Worm (Caenorhabditis elegans) whole organism, midembryonic: ENCODE data around the gene lgc-49.

Experiments
- T22C8.4 ChIP-seq: fragments of 200-800 bp; sonication (Bioruptor generic); IDR thresholded peaks from 2 replicates; pipeline ENCODE4 v1.3.6; 2022; ENCODE audit warnings: missing genetic modification characterization, missing compliant biosample characterization
- flt-1 ChIP-seq: fragments of 200-800 bp; sonication (Bioruptor generic); IDR thresholded peaks from 2 replicates; pipeline ENCODE4 v1.3.6; 2022; ENCODE audit warnings: missing genetic modification characterization, missing compliant biosample characterization
- med-1 ChIP-seq: sonication (generic microtip); optimal IDR thresholded peaks from 2 replicates; lab custom pipeline; 2017; ENCODE audit warnings: missing genetic modification characterization, mild to moderate bottlenecking, missing compliant biosample characterization, antibody characterized with exemption, missing genetic modification reagents; ENCODE audit not compliant: insufficient read depth
- ztf-23 ChIP-seq: fragments of 200-800 bp; sonication (Bioruptor generic); IDR thresholded peaks from 2 replicates; pipeline ENCODE4 v1.3.6; 2022; ENCODE audit warnings: missing genetic modification reagents, missing genetic modification characterization, missing compliant biosample characterization
- ztf-29 ChIP-seq: fragments of 200-800 bp; sonication (Bioruptor generic); IDR thresholded peaks from 2 replicates; pipeline ENCODE4 v1.3.6; 2022; ENCODE audit warnings: missing genetic modification reagents, missing genetic modification characterization, missing compliant biosample characterization

ce11 chrV:11231177-11231576, 40.1 kb downstream of the lgc-49 start:
- no peak for TF ChIP-seq ztf-29 (GFP tag; lab: Robert Waterston, UW)
- no peak for TF ChIP-seq flt-1 (GFP tag; lab: Robert Waterston, UW)
- no peak for TF ChIP-seq med-1 (GFP tag; lab: Kevin White, UChicago)
- TF ChIP-seq T22C8.4 (GFP tag; lab: Robert Waterston, UW), result no peak
- TF ChIP-seq ztf-23 (GFP tag; lab: Robert Waterston, UW), result no peak
